Fruit fly (Drosophila melanogaster) whole organism, wandering third instar larva: Measurements from ENCODE around the gene mRpL9.

Experiments
- CrebA ChIP-seq: fragments of 200-800 bp; sonication (Bioruptor generic); optimal IDR thresholded peaks from 2 replicates; lab custom pipeline; 2016; ENCODE audit warnings: missing biosample characterization, mild to moderate bottlenecking, missing genetic modification characterization, borderline replicate concordance
- Dif ChIP-seq: fragments of 200-275, 200-300 bp; sonication (Bioruptor generic); optimal IDR thresholded peaks from 2 replicates; lab custom pipeline; 2018; ENCODE audit warnings: missing biosample characterization, missing genetic modification characterization; ENCODE audit not compliant: partially characterized antibody
- Hr78 ChIP-seq: fragments of >200 bp; optimal IDR thresholded peaks from 2 replicates; lab custom pipeline; 2017; ENCODE audit warnings: missing biosample characterization, missing genetic modification characterization
- Jra ChIP-seq: sonication (Bioruptor generic); optimal IDR thresholded peaks from 2 replicates; lab custom pipeline; 2016; ENCODE audit warnings: missing biosample characterization, missing genetic modification characterization
- fru ChIP-seq: fragments of 200-800 bp; sonication (Bioruptor generic); optimal IDR thresholded peaks from 3 replicates; lab custom pipeline; 2016; ENCODE audit warnings: missing biosample characterization, mild to moderate bottlenecking, missing genetic modification characterization

- TF ChIP-seq Dif (no peak), CrebA (GFP tag; lab: Kevin White, UChicago) (no peak), fru (GFP tag; lab: Kevin White, UChicago) (no peak), Jra (GFP tag; lab: Kevin White, UChicago) (no peak), Hr78 (GFP tag; lab: Kevin White, UChicago) (no peak)
Measured at dm6 chr3R:15356152-15356551, 25.6 kb downstream of the mRpL9 start.
